Fruit fly (Drosophila melanogaster) S2 (cell line): ENCODE measurements around the gene mus302.

ENCODE experiments used
- CG8478 ChIP-seq: fragments of >200 bp; optimal IDR thresholded peaks from 2 replicates; lab custom pipeline; 2018
- CTCF ChIP-seq, 2 experiments: fragments of >200 bp; optimal IDR thresholded peaks; 2 replicates each; lab custom pipeline; 2018

- no peak for TF ChIP-seq CTCF (optimal IDR thresholded peaks at IDR 0.05; lab: Kevin White, UChicago)
- no peak for TF ChIP-seq CG8478 (lab: Kevin White, UChicago)
Measured at dm6 chr3L:16825195-16825594, 45.7 kb upstream of the mus302 start.
